Worm (Caenorhabditis elegans) whole organism, mixed stage, embryonic: Measurements from ENCODE around the gene C45G9.10.

Experiments
- M03D4.4 ChIP-seq: sonication (generic microtip); optimal IDR thresholded peaks from 2 replicates; lab custom pipeline; 2017; ENCODE audit warnings: mild to moderate bottlenecking, missing genetic modification characterization, missing compliant biosample characterization
- bed-3 ChIP-seq: fragments of 200-800 bp; sonication (Bioruptor generic); optimal IDR thresholded peaks from 3 replicates; lab custom pipeline; 2018; ENCODE audit warnings: mild to moderate bottlenecking, missing genetic modification characterization, moderate library complexity, missing compliant biosample characterization
- ceh-39 ChIP-seq: fragments of 150-350 bp; optimal IDR thresholded peaks from 2 replicates; lab custom pipeline; 2014; ENCODE audit warnings: missing biosample characterization, missing genetic modification characterization
- ceh-43 ChIP-seq: fragments of 200-800 bp; sonication (Bioruptor generic); optimal IDR thresholded peaks from 2 replicates; lab custom pipeline; 2018; ENCODE audit warnings: mild to moderate bottlenecking, missing genetic modification characterization, moderate library complexity, missing compliant biosample characterization
- ces-1 ChIP-seq: fragments of 150-350 bp; optimal IDR thresholded peaks from 2 replicates; lab custom pipeline; 2014; ENCODE audit warnings: missing biosample characterization, missing genetic modification reagents, missing genetic modification characterization
- cnd-1 ChIP-seq: fragments of 200-800 bp; sonication (Bioruptor generic); optimal IDR thresholded peaks from 2 replicates; lab custom pipeline; 2018; ENCODE audit warnings: mild to moderate bottlenecking, missing genetic modification characterization, missing compliant biosample characterization
- drap-1 ChIP-seq: fragments of 200-800 bp; sonication (Bioruptor generic); optimal IDR thresholded peaks from 3 replicates; lab custom pipeline; 2018; ENCODE audit warnings: mild to moderate bottlenecking, missing genetic modification characterization, missing compliant biosample characterization
- elt-1 ChIP-seq: sonication (generic microtip); optimal IDR thresholded peaks from 2 replicates; lab custom pipeline; 2017; ENCODE audit warnings: missing genetic modification characterization, mild to moderate bottlenecking, missing compliant biosample characterization, antibody characterized with exemption, moderate library complexity, borderline replicate concordance; ENCODE audit not compliant: insufficient read depth
- elt-3 ChIP-seq: fragments of 150-350 bp; optimal IDR thresholded peaks from 2 replicates; lab custom pipeline; 2014; ENCODE audit warnings: missing biosample characterization, missing genetic modification characterization
- flh-1 ChIP-seq: fragments of 200-800 bp; sonication (Bioruptor generic); optimal IDR thresholded peaks from 2 replicates; lab custom pipeline; 2018; ENCODE audit warnings: mild to moderate bottlenecking, missing genetic modification characterization, moderate library complexity, missing compliant biosample characterization
- ham-2 ChIP-seq: fragments of 200-800 bp; sonication (Bioruptor generic); optimal IDR thresholded peaks from 2 replicates; lab custom pipeline; 2018; ENCODE audit warnings: mild to moderate bottlenecking, missing genetic modification characterization, missing compliant biosample characterization
- hlh-1 ChIP-seq: fragments of 150-350 bp; optimal IDR thresholded peaks from 2 replicates; lab custom pipeline; 2014; ENCODE audit warnings: missing biosample characterization, missing genetic modification reagents, missing genetic modification characterization
- lin-13 ChIP-seq: fragments of 150-350 bp; optimal IDR thresholded peaks from 2 replicates; lab custom pipeline; 2014; ENCODE audit warnings: missing biosample characterization, missing genetic modification characterization
- lin-32 ChIP-seq: fragments of 200-800 bp; sonication (Bioruptor generic); optimal IDR thresholded peaks from 2 replicates; lab custom pipeline; 2018; ENCODE audit warnings: mild to moderate bottlenecking, missing genetic modification characterization, missing compliant biosample characterization
- lsy-2 ChIP-seq: fragments of 150-350 bp; optimal IDR thresholded peaks from 2 replicates; lab custom pipeline; 2014; ENCODE audit warnings: missing biosample characterization, missing genetic modification characterization
- mep-1 ChIP-seq: fragments of 150-350 bp; optimal IDR thresholded peaks from 2 replicates; lab custom pipeline; 2017; ENCODE audit warnings: missing biosample characterization, missing genetic modification reagents, missing genetic modification characterization, inconsistent platforms
- mls-2 ChIP-seq: sonication (generic microtip); optimal IDR thresholded peaks from 2 replicates; lab custom pipeline; 2016; ENCODE audit warnings: mild to moderate bottlenecking, missing genetic modification characterization, moderate library complexity, missing compliant biosample characterization
- nhr-12 ChIP-seq: fragments of 150-350 bp; optimal IDR thresholded peaks from 2 replicates; lab custom pipeline; 2014; ENCODE audit warnings: missing biosample characterization, missing genetic modification characterization
- nhr-2 ChIP-seq: fragments of 150-350 bp; optimal IDR thresholded peaks from 2 replicates; lab custom pipeline; 2014; ENCODE audit warnings: missing biosample characterization, missing genetic modification characterization
- nhr-237 ChIP-seq: fragments of 150-350 bp; optimal IDR thresholded peaks from 2 replicates; lab custom pipeline; 2014; ENCODE audit warnings: missing biosample characterization, missing genetic modification characterization
- nhr-28 ChIP-seq: fragments of 150-350 bp; optimal IDR thresholded peaks from 2 replicates; lab custom pipeline; 2014; ENCODE audit warnings: missing biosample characterization, missing genetic modification characterization
- nhr-76 ChIP-seq: sonication (generic microtip); optimal IDR thresholded peaks from 2 replicates; lab custom pipeline; 2017; ENCODE audit warnings: missing biosample characterization, missing genetic modification characterization
- pha-4 ChIP-seq: fragments of 150-350 bp; optimal IDR thresholded peaks from 2 replicates; lab custom pipeline; 2018; ENCODE audit warnings: missing biosample characterization, missing genetic modification reagents, missing genetic modification characterization
- sem-2 ChIP-seq: fragments of 200-800 bp; sonication (Bioruptor generic); optimal IDR thresholded peaks from 2 replicates; lab custom pipeline; 2018; ENCODE audit warnings: mild to moderate bottlenecking, missing genetic modification characterization, missing compliant biosample characterization
- snpc-4 ChIP-seq: fragments of 150-350 bp; optimal IDR thresholded peaks from 2 replicates; lab custom pipeline; 2014; ENCODE audit warnings: missing biosample characterization, missing genetic modification characterization
- sptf-1 ChIP-seq: sonication (generic microtip); optimal IDR thresholded peaks from 2 replicates; lab custom pipeline; 2017; ENCODE audit warnings: mild to moderate bottlenecking, missing genetic modification characterization, moderate library complexity, missing compliant biosample characterization
- tbx-8 ChIP-seq: fragments of 200-800 bp; sonication (Bioruptor generic); optimal IDR thresholded peaks from 2 replicates; lab custom pipeline; 2018; ENCODE audit warnings: mild to moderate bottlenecking, missing genetic modification characterization, moderate library complexity, missing compliant biosample characterization
- unc-120 ChIP-seq: sonication (generic microtip); optimal IDR thresholded peaks from 2 replicates; lab custom pipeline; 2017; ENCODE audit warnings: missing genetic modification characterization, missing compliant biosample characterization; ENCODE audit not compliant: poor library complexity, severe bottlenecking
- unc-39 ChIP-seq: fragments of 150-350 bp; optimal IDR thresholded peaks from 2 replicates; lab custom pipeline; 2014; ENCODE audit warnings: missing biosample characterization, missing genetic modification characterization
- unc-62 ChIP-seq: fragments of 150-350 bp; optimal IDR thresholded peaks from 2 replicates; lab custom pipeline; 2014; ENCODE audit warnings: missing biosample characterization, missing genetic modification reagents, missing genetic modification characterization
- zip-8 ChIP-seq: fragments of 150-350 bp; optimal IDR thresholded peaks from 2 replicates; lab custom pipeline; 2014; ENCODE audit warnings: missing biosample characterization, missing genetic modification characterization
- ztf-11 ChIP-seq: fragments of 150-350 bp; optimal IDR thresholded peaks from 2 replicates; lab custom pipeline; 2014; ENCODE audit warnings: missing biosample characterization, missing genetic modification characterization

Gene C45G9.10

ce11 chrIII:5105485-5105884, 43.8 kb upstream of the C45G9.10 start:
- TF ChIP-seq bed-3 (GFP tag; lab: Kevin White, UChicago) (no peak), nhr-237 (tag; lab: Kevin White, UChicago) (no peak), elt-3 (tag; lab: Kevin White, UChicago) (no peak), mls-2 (tag; lab: Kevin White, UChicago) (no peak), snpc-4 (no peak), pha-4 (tag; lab: Kevin White, UChicago) (no peak), ceh-43 (GFP tag; lab: Kevin White, UChicago) (no peak), drap-1 (GFP tag; lab: Kevin White, UChicago) (no peak), nhr-28 (no peak), unc-39 (tag; lab: Kevin White, UChicago) (no peak), tbx-8 (no peak), flh-1 (GFP tag; lab: Kevin White, UChicago) (no peak), nhr-2 (tag; lab: Kevin White, UChicago) (no peak), nhr-12 (tag; lab: Kevin White, UChicago) (no peak), nhr-76 (no peak), lin-13 (tag; lab: Kevin White, UChicago) (no peak), hlh-1 (tag; lab: Kevin White, UChicago) (no peak), M03D4.4 (tag; lab: Kevin White, UChicago) (no peak), ztf-11 (tag; lab: Kevin White, UChicago) (no peak), sem-2 (GFP tag; lab: Kevin White, UChicago) (no peak)

DNA sequence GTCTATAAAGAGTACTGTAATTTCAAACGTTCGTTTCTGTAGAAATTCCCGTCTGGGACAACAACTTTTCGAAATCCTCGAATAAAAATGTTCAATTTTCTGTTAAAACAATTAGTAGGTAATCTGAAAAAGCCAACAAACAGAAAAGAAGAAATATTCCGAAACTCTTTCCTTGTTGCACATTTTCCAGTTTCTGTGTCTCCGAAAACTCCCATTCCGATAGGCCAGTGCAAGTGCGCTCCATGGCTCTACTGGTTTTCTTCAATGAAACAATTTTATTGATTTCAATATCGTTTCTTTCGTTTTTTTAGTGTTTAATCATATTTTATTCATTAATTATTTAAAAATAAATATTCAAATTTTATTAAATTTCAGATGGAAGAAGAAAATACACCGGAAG, 40.9 kb upstream of the C45G9.10 start, which contains the start of gene F54D8.6:
Gene F54D8.6, plus strand, starts transcription at position 370 of the 400 bp plus-strand sequence.
- TF ChIP-seq mep-1 (tag; lab: Kevin White, UChicago) (peak; percentile 13), drap-1 (GFP tag; lab: Kevin White, UChicago) (no peak), zip-8 (tag; lab: Kevin White, UChicago) (no peak), sptf-1 (peak; percentile 1), elt-3 (tag; lab: Kevin White, UChicago) (no peak), ces-1 (GFP tag; lab: Kevin White, UChicago) (peak; percentile 60), snpc-4 (no peak), lsy-2 (peak; percentile 72), pha-4 (tag; lab: Kevin White, UChicago) (peak; percentile 28), nhr-237 (tag; lab: Kevin White, UChicago) (peak; percentile 24), ceh-39 (tag; lab: Kevin White, UChicago) (peak; percentile 49), ceh-43 (GFP tag; lab: Kevin White, UChicago) (no peak), elt-1 (tag; lab: Kevin White, UChicago) (no peak)

ce11 chrIII:5099500-5099899, 37.8 kb upstream of the C45G9.10 start:
- TF ChIP-seq cnd-1 (tag; lab: Kevin White, UChicago): no peak
- TF ChIP-seq nhr-2 (tag; lab: Kevin White, UChicago): no peak
- no peak for TF ChIP-seq ceh-39 (tag; lab: Kevin White, UChicago)
- no peak for TF ChIP-seq tbx-8
- no peak for TF ChIP-seq unc-62
- TF ChIP-seq M03D4.4 (tag; lab: Kevin White, UChicago): no peak
- no peak for TF ChIP-seq zip-8 (tag; lab: Kevin White, UChicago)
- TF ChIP-seq nhr-237 (tag; lab: Kevin White, UChicago): no peak
- TF ChIP-seq snpc-4: no peak

ce11 chrIII:5098740-5099276, 37.1 kb upstream of the C45G9.10 start:
- TF ChIP-seq hlh-1 (tag; lab: Kevin White, UChicago) (no peak), M03D4.4 (tag; lab: Kevin White, UChicago) (no peak), nhr-76 (no peak), nhr-237 (tag; lab: Kevin White, UChicago) (no peak), zip-8 (tag; lab: Kevin White, UChicago) (no peak), ztf-11 (tag; lab: Kevin White, UChicago) (no peak), nhr-28 (no peak), mep-1 (tag; lab: Kevin White, UChicago) (no peak), ham-2 (no peak), pha-4 (tag; lab: Kevin White, UChicago) (no peak), lin-32 (GFP tag; lab: Kevin White, UChicago) (no peak), unc-120 (no peak), ceh-43 (GFP tag; lab: Kevin White, UChicago) (no peak), mls-2 (tag; lab: Kevin White, UChicago) (no peak)
